Worm (Caenorhabditis elegans) whole organism, L4 larva: Measurements from ENCODE around the gene F07C3.16.

Experiments
- F37D6.2 ChIP-seq: sonication (generic microtip); optimal IDR thresholded peaks from 2 replicates; lab custom pipeline; 2016; ENCODE audit warnings: mild to moderate bottlenecking, missing genetic modification characterization, missing compliant biosample characterization
- ceh-62 ChIP-seq: sonication (generic microtip); optimal IDR thresholded peaks from 2 replicates; lab custom pipeline; 2017; ENCODE audit warnings: missing biosample characterization, missing genetic modification characterization
- ctbp-1 ChIP-seq: fragments of 200-800 bp; sonication (Bioruptor generic); IDR thresholded peaks from 2 replicates; pipeline ENCODE4 v1.3.6; 2022; ENCODE audit warnings: missing genetic modification reagents, missing genetic modification characterization, missing compliant biosample characterization
- daf-16 ChIP-seq, 3 experiments: sonication (generic microtip); optimal IDR thresholded peaks; 2 replicates each; lab custom pipeline; 2016 to 2017; ENCODE audit warnings: missing genetic modification characterization in 3 of 3, missing genetic modification reagents in 3 of 3, mild to moderate bottlenecking in 2 of 3, missing compliant biosample characterization in 2 of 3, missing biosample characterization in 1 of 3, moderate library complexity in 1 of 3
- dpl-1 ChIP-seq: fragments of 150-350 bp; optimal IDR thresholded peaks from 2 replicates; lab custom pipeline; 2014; ENCODE audit warnings: missing biosample characterization, missing genetic modification reagents, missing genetic modification characterization
- egl-27 ChIP-seq: sonication (generic microtip); optimal IDR thresholded peaks from 3 replicates; lab custom pipeline; 2017; ENCODE audit warnings: missing biosample characterization, missing genetic modification reagents, missing genetic modification characterization
- hif-1 ChIP-seq, 2 experiments: sonication (generic microtip); optimal IDR thresholded peaks; 2 replicates each; lab custom pipeline; 2016 to 2017; ENCODE audit warnings: missing compliant biosample characterization in 2 of 2, missing genetic modification characterization in 2 of 2, missing genetic modification reagents in 2 of 2, missing genotype in 2 of 2, mild to moderate bottlenecking in 1 of 2
- hlh-30 ChIP-seq: sonication (generic microtip); optimal IDR thresholded peaks from 2 replicates; lab custom pipeline; 2017; ENCODE audit warnings: antibody characterized with exemption, mild to moderate bottlenecking, missing genetic modification characterization, missing compliant biosample characterization; ENCODE audit not compliant: insufficient read depth
- lin-29 ChIP-seq: fragments of 200-800 bp; sonication (Bioruptor generic); IDR thresholded peaks from 2 replicates; pipeline ENCODE4 v1.3.6; 2022; ENCODE audit warnings: missing genetic modification reagents, missing genetic modification characterization, missing compliant biosample characterization
- zfp-3 ChIP-seq: fragments of 200-800 bp; sonication (Bioruptor generic); conservative IDR thresholded peaks from 2 replicates; pipeline ENCODE4 v1.3.6; 2022; ENCODE audit warnings: missing genetic modification reagents, missing genetic modification characterization, missing compliant biosample characterization

ce11 chrV:9224981-9225380, 32.4 kb downstream of the F07C3.16 start:
- TF ChIP-seq lin-29 (GFP tag; lab: Robert Waterston, UW) (no peak), ctbp-1 (GFP tag; lab: Robert Waterston, UW) (no peak), hlh-30 (tag; lab: Kevin White, UChicago) (no peak), hif-1 (tag; optimal IDR thresholded peaks at IDR 0.05; lab: Kevin White, UChicago) (no peak), F37D6.2 (no peak), daf-16 (GFP tag; optimal IDR thresholded peaks at IDR 0.05; lab: Kevin White, UChicago) (no peak), daf-16 (tag; optimal IDR thresholded peaks at IDR 0.05; lab: Kevin White, UChicago) (no peak), zfp-3 (GFP tag; lab: Robert Waterston, UW) (no peak), ceh-62 (no peak), dpl-1 (GFP tag; lab: Kevin White, UChicago) (no peak), egl-27 (tag; lab: Kevin White, UChicago) (no peak)
